Worm (Caenorhabditis elegans) whole organism, L1 larva: Measurements from ENCODE around the gene clec-34.

Experiments used
- blmp-1 ChIP-seq: fragments of 150-350 bp; optimal IDR thresholded peaks from 2 replicates; lab custom pipeline; 2014; ENCODE audit warnings: missing biosample characterization, missing genetic modification characterization
- efl-1 ChIP-seq, 4 experiments: fragments of 150-350 bp; optimal IDR thresholded peaks in 3 of 4; peaks in 1 of 4; 1 replicate in 1 of 4; 2 replicates in 3 of 4; lab custom pipeline; 2014; ENCODE audit warnings: missing biosample characterization in 2 of 4, missing genetic modification characterization in 2 of 4, missing genetic modification reagents in 2 of 4
- skn-1 ChIP-seq: fragments of 150-350 bp; optimal IDR thresholded peaks from 2 replicates; lab custom pipeline; 2014; ENCODE audit warnings: missing biosample characterization, missing genetic modification characterization
- ztf-11 ChIP-seq, 2 experiments: sonication (generic microtip); optimal IDR thresholded peaks; 2 replicates each; lab custom pipeline; 2016 to 2017; ENCODE audit warnings: missing genetic modification characterization in 2 of 2, missing biosample characterization in 1 of 2, missing compliant biosample characterization in 1 of 2

Gene clec-34

ce11 chrV:16786012-16786411 lies 50.4 kb downstream of the clec-34 start:
- no peak for TF ChIP-seq skn-1
- no peak for TF ChIP-seq blmp-1 (tag; lab: Kevin White, UChicago)
- TF ChIP-seq efl-1 (optimal IDR thresholded peaks at IDR 0.05; lab: Kevin White, UChicago): no peak
- peak in 1 of 2 experiments; percentile 62 for TF ChIP-seq efl-1 (GFP tag; optimal IDR thresholded peaks at IDR 0.05 in 1 of 2; lab: Kevin White, UChicago)
- TF ChIP-seq ztf-11 (tag; optimal IDR thresholded peaks at IDR 0.05; lab: Kevin White, UChicago): no peak
